Worm (Caenorhabditis elegans): Measurements from ENCODE around the gene C53A3.1.

- TF ChIP-seq elt-3 (tag; optimal IDR thresholded peaks at IDR 0.05), result no peak
- no peak for TF ChIP-seq nhr-237 (tag; optimal IDR thresholded peaks at IDR 0.05)
- no peak for TF ChIP-seq mab-5 (tag; optimal IDR thresholded peaks at IDR 0.05)
- TF ChIP-seq unc-62 (GFP tag; optimal IDR thresholded peaks at IDR 0.05), result no peak
- TF ChIP-seq lin-32 (GFP tag; optimal IDR thresholded peaks at IDR 0.05), result no peak
- no peak for TF ChIP-seq snpc-4 (tag; optimal IDR thresholded peaks at IDR 0.05)
- TF ChIP-seq ztf-11 (tag; optimal IDR thresholded peaks at IDR 0.05), result no peak
- TF ChIP-seq elt-1 (tag; optimal IDR thresholded peaks at IDR 0.05; ENCODE audit: borderline replicate concordance, insufficient read depth), result no peak
- TF ChIP-seq flh-1 (GFP tag; optimal IDR thresholded peaks at IDR 0.05), result no peak
- TF ChIP-seq blmp-1 (tag; optimal IDR thresholded peaks at IDR 0.05), result no peak
Observed at ce11 chrV:5799373-5799772, 39.3 kb upstream of the C53A3.1 start, which contains the start of gene cyn-17.
